Fruit fly (Drosophila melanogaster) Kc167 (cell line): ENCODE measurements around the gene CG34011.

ENCODE experiments used
- Myc ChIP-seq: fragments of >200 bp; optimal IDR thresholded peaks from 2 replicates; lab custom pipeline; 2017; ENCODE audit warnings: missing external identifiers
- Sin3A ChIP-seq: fragments of >200 bp; optimal IDR thresholded peaks from 2 replicates; lab custom pipeline; 2018; ENCODE audit warnings: missing external identifiers
- h ChIP-seq: fragments of >200 bp; optimal IDR thresholded peaks from 3 replicates; lab custom pipeline; 2018; ENCODE audit warnings: missing external identifiers
- insv ChIP-seq: fragments of >200 bp; optimal IDR thresholded peaks from 3 replicates; lab custom pipeline; 2018; ENCODE audit warnings: missing external identifiers
- psq ChIP-seq: fragments of >200 bp; optimal IDR thresholded peaks from 2 replicates; lab custom pipeline; 2017; ENCODE audit warnings: missing external identifiers
- ttk ChIP-seq: sonication (Bioruptor generic); optimal IDR thresholded peaks from 2 replicates; lab custom pipeline; 2017; ENCODE audit warnings: missing external identifiers

DNA sequence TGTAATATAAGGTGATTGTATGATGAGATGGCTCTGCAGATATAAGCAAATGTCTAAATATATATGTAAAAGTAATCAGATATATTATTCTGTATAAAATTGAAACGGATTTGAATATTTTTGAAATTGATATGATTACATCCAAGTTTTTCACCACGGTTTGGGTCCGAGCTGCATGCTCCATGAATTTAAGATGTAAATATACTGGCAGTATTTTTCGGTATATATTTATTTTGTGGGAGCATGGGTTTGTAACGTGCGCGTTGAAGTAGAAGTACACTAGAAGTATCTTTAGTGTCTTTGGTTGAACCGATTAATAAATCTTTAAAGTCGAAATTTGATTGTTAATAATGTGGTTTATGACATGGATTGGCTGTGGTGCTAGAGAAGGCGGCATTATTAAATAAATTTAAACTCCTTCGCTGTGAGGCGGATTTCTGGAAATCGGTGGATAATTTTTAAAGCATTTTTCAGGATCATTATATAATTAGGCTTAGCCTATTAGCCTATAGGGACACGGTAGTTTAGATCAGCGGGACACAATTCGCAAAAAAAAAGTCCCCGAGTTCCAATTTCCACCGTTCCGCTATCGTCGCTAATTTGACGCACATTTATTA is 7.5 kb downstream of the CG34011 start:
- TF ChIP-seq h (lab: Kevin White, UChicago) = no peak
- no peak for TF ChIP-seq psq
- no peak for TF ChIP-seq Sin3A (lab: Kevin White, UChicago)
- no peak for TF ChIP-seq ttk (lab: Kevin White, UChicago)
- no peak for TF ChIP-seq Myc (lab: Kevin White, UChicago)
- no peak for TF ChIP-seq insv (lab: Kevin White, UChicago)
